Worm (Caenorhabditis elegans): ENCODE results near the gene F13B12.2.

ce11 chrIV:10425129-10425528 is 3.8 kb downstream of the F13B12.2 start:
- TF ChIP-seq B0310.2 (tag; optimal IDR thresholded peaks at IDR 0.05) (no peak), hnd-1 (tag; optimal IDR thresholded peaks at IDR 0.05) (no peak), ama-1 (optimal IDR thresholded peaks at IDR 0.05) (no peak), ceh-36 (tag; optimal IDR thresholded peaks at IDR 0.05) (no peak), tra-4 (tag; optimal IDR thresholded peaks at IDR 0.05) (no peak), tbx-37 (GFP tag; conservative IDR thresholded peaks at IDR 0.05) (no peak), hmbx-1 (tag; optimal IDR thresholded peaks at IDR 0.05) (no peak), pes-1 (GFP tag; IDR thresholded peaks at IDR 0.05) (no peak), hmg-4 (GFP tag; optimal IDR thresholded peaks at IDR 0.05) (no peak)

Measured in whole organism, early embryonic.